Worm (Caenorhabditis elegans) whole organism, L4 larva: ENCODE measurements around the gene AH10.2.

Experiments used
- D1046.2 ChIP-seq: fragments of 200-800 bp; sonication (Bioruptor generic); IDR thresholded peaks from 2 replicates; pipeline ENCODE4 v1.3.6; 2022; ENCODE audit warnings: missing genetic modification characterization, missing compliant biosample characterization
- F37D6.2 ChIP-seq: sonication (generic microtip); optimal IDR thresholded peaks from 2 replicates; lab custom pipeline; 2016; ENCODE audit warnings: mild to moderate bottlenecking, missing genetic modification characterization, missing compliant biosample characterization
- F44E2.7 ChIP-seq: fragments of 200-800 bp; sonication (Bioruptor generic); IDR thresholded peaks from 2 replicates; pipeline ENCODE4 v2.1.2; 2022; ENCODE audit warnings: missing genetic modification characterization, missing compliant biosample characterization
- F49E8.2 ChIP-seq: sonication (generic microtip); optimal IDR thresholded peaks from 2 replicates; lab custom pipeline; 2016; ENCODE audit warnings: missing compliant biosample characterization, mild to moderate bottlenecking, missing genetic modification characterization, borderline replicate concordance
- R02D3.7 ChIP-seq: fragments of 150-350 bp; sonication (generic microtip); optimal IDR thresholded peaks from 3 replicates; lab custom pipeline; 2014; ENCODE audit warnings: missing biosample characterization, missing genetic modification characterization
- T20F7.1 ChIP-seq: fragments of 200-800 bp; sonication (Bioruptor generic); optimal IDR thresholded peaks from 2 replicates; lab custom pipeline; 2018; ENCODE audit warnings: mild to moderate bottlenecking, missing genetic modification characterization, missing compliant biosample characterization
- Y105C5A.15 ChIP-seq: fragments of 200-800 bp; sonication (Bioruptor generic); IDR thresholded peaks from 2 replicates; pipeline ENCODE4 v1.3.6; 2022; ENCODE audit warnings: missing genetic modification characterization, missing compliant biosample characterization
- ZK337.2 ChIP-seq: fragments of 200-800 bp; sonication (Bioruptor generic); IDR thresholded peaks from 2 replicates; pipeline ENCODE4 v1.3.6; 2022; ENCODE audit warnings: missing genetic modification reagents, missing genetic modification characterization, missing compliant biosample characterization
- ZK546.5 ChIP-seq, 2 experiments: sonication (generic microtip); optimal IDR thresholded peaks; 2 replicates each; lab custom pipeline; 2017; ENCODE audit warnings: missing biosample characterization in 2 of 2, missing genetic modification characterization in 2 of 2
- aha-1 ChIP-seq: fragments of 150-350 bp; peaks from one replicate; lab custom pipeline; 2014; ENCODE audit warnings: missing biosample characterization, missing genetic modification characterization
- aly-2 ChIP-seq: sonication (generic microtip); optimal IDR thresholded peaks from 2 replicates; lab custom pipeline; 2018; ENCODE audit warnings: missing biosample characterization, missing genetic modification characterization
- daf-16 ChIP-seq, 3 experiments: sonication (generic microtip); optimal IDR thresholded peaks; 2 replicates each; lab custom pipeline; 2016 to 2017; ENCODE audit warnings: missing genetic modification characterization in 3 of 3, missing genetic modification reagents in 3 of 3, mild to moderate bottlenecking in 2 of 3, missing compliant biosample characterization in 2 of 3, missing biosample characterization in 1 of 3, moderate library complexity in 1 of 3
- daf-19 ChIP-seq: fragments of 200-800 bp; sonication (Bioruptor generic); conservative IDR thresholded peaks from 2 replicates; pipeline ENCODE4 v1.3.6; 2022; ENCODE audit warnings: missing genetic modification characterization, missing compliant biosample characterization
- dmd-8 ChIP-seq: fragments of 200-800 bp; sonication (Bioruptor generic); IDR thresholded peaks from 2 replicates; pipeline ENCODE4 v1.3.6; 2022; ENCODE audit warnings: missing genetic modification characterization, missing compliant biosample characterization
- dmd-9 ChIP-seq: fragments of 200-800 bp; sonication (Bioruptor generic); IDR thresholded peaks from 2 replicates; pipeline ENCODE4 v1.3.6; 2022; ENCODE audit warnings: missing genetic modification reagents, missing genetic modification characterization, missing compliant biosample characterization
- egl-43 ChIP-seq: fragments of 200-800 bp; sonication (Bioruptor generic); IDR thresholded peaks from 2 replicates; pipeline ENCODE4 v1.3.6; 2022; ENCODE audit warnings: missing genetic modification reagents, missing genetic modification characterization, missing compliant biosample characterization
- hlh-30 ChIP-seq: sonication (generic microtip); optimal IDR thresholded peaks from 2 replicates; lab custom pipeline; 2017; ENCODE audit warnings: antibody characterized with exemption, mild to moderate bottlenecking, missing genetic modification characterization, missing compliant biosample characterization; ENCODE audit not compliant: insufficient read depth
- hmg-1.1 ChIP-seq: fragments of 200-800 bp; sonication (Bioruptor generic); IDR thresholded peaks from 2 replicates; pipeline ENCODE4 v1.3.6; 2022; ENCODE audit warnings: missing genetic modification reagents, missing genetic modification characterization, missing compliant biosample characterization
- lin-15B ChIP-seq: fragments of 150-350 bp; sonication (generic microtip); optimal IDR thresholded peaks from 3 replicates; lab custom pipeline; 2014; ENCODE audit warnings: missing biosample characterization, missing genetic modification characterization
- lin-29 ChIP-seq: fragments of 200-800 bp; sonication (Bioruptor generic); IDR thresholded peaks from 2 replicates; pipeline ENCODE4 v1.3.6; 2022; ENCODE audit warnings: missing genetic modification reagents, missing genetic modification characterization, missing compliant biosample characterization
- lin-38 ChIP-seq: fragments of 200-800 bp; sonication (Bioruptor generic); IDR thresholded peaks from 2 replicates; pipeline ENCODE4 v1.3.6; 2022; ENCODE audit warnings: missing genetic modification reagents, missing genetic modification characterization, missing compliant biosample characterization
- lir-3 ChIP-seq: sonication (generic microtip); optimal IDR thresholded peaks from 2 replicates; lab custom pipeline; 2016; ENCODE audit warnings: mild to moderate bottlenecking, missing genetic modification characterization, missing compliant biosample characterization
- lsy-2 ChIP-seq, 2 experiments: fragments of 150-350 bp in 1 of 2; sonication (generic microtip) in 1 of 2; optimal IDR thresholded peaks; 2 replicates each; lab custom pipeline; 2014 to 2017; ENCODE audit warnings: missing biosample characterization in 2 of 2, missing genetic modification characterization in 2 of 2
- madf-5 ChIP-seq, 2 experiments: fragments of 200-800 bp; sonication (Bioruptor generic); IDR thresholded peaks; 2 replicates each; pipeline ENCODE4 v1.3.6; 2022; ENCODE audit warnings: missing compliant biosample characterization in 2 of 2, missing genetic modification characterization in 2 of 2
- madf-9 ChIP-seq: fragments of 200-800 bp; sonication (Bioruptor generic); conservative IDR thresholded peaks from 2 replicates; pipeline ENCODE4 v1.3.6; 2022; ENCODE audit warnings: missing genetic modification reagents, missing genetic modification characterization, missing compliant biosample characterization
- mes-2 ChIP-seq: sonication (generic microtip); optimal IDR thresholded peaks from 2 replicates; lab custom pipeline; 2016; ENCODE audit warnings: missing genotype, mild to moderate bottlenecking, missing genetic modification characterization, missing compliant biosample characterization; ENCODE audit not compliant: poor library complexity, severe bottlenecking
- mxl-3 ChIP-seq: fragments of 200-800 bp; sonication (Bioruptor generic); optimal IDR thresholded peaks from 2 replicates; lab custom pipeline; 2018; ENCODE audit warnings: mild to moderate bottlenecking, missing genetic modification characterization, missing compliant biosample characterization
- nhr-11 ChIP-seq: fragments of 150-350 bp; optimal IDR thresholded peaks from 2 replicates; lab custom pipeline; 2014; ENCODE audit warnings: missing biosample characterization, missing genetic modification characterization
- nhr-111 ChIP-seq: fragments of 200-800 bp; sonication (Bioruptor generic); optimal IDR thresholded peaks from 2 replicates; lab custom pipeline; 2018; ENCODE audit warnings: mild to moderate bottlenecking, missing genetic modification characterization, missing compliant biosample characterization
- nhr-237 ChIP-seq: sonication (generic microtip); optimal IDR thresholded peaks from 2 replicates; lab custom pipeline; 2017; ENCODE audit warnings: missing biosample characterization, missing genetic modification characterization
- nhr-25 ChIP-seq: sonication (generic microtip); optimal IDR thresholded peaks from 2 replicates; lab custom pipeline; 2017; ENCODE audit warnings: missing genetic modification characterization, mild to moderate bottlenecking, missing compliant biosample characterization, antibody characterized with exemption, moderate library complexity, borderline replicate concordance; ENCODE audit not compliant: insufficient read depth
- nhr-48 ChIP-seq: sonication (generic microtip); optimal IDR thresholded peaks from 2 replicates; lab custom pipeline; 2016; ENCODE audit warnings: mild to moderate bottlenecking, missing genetic modification characterization, missing compliant biosample characterization
- nhr-6 ChIP-seq: fragments of 150-350 bp; optimal IDR thresholded peaks from 2 replicates; lab custom pipeline; 2014; ENCODE audit warnings: missing biosample characterization, missing genetic modification characterization
- nhr-77 ChIP-seq: fragments of 150-350 bp; optimal IDR thresholded peaks from 2 replicates; lab custom pipeline; 2014; ENCODE audit warnings: missing biosample characterization, missing genetic modification characterization
- php-3 ChIP-seq: fragments of 200-800 bp; sonication (Bioruptor generic); IDR thresholded peaks from 2 replicates; pipeline ENCODE4 v1.3.6; 2022; ENCODE audit warnings: missing genetic modification reagents, missing genetic modification characterization, missing compliant biosample characterization
- rbr-2 ChIP-seq: sonication (generic microtip); optimal IDR thresholded peaks from 2 replicates; lab custom pipeline; 2016; ENCODE audit warnings: missing genotype, missing genetic modification characterization, missing compliant biosample characterization
- saeg-2 ChIP-seq: fragments of 200-800 bp; sonication (Bioruptor generic); IDR thresholded peaks from 2 replicates; pipeline ENCODE4 v1.3.6; 2022; ENCODE audit warnings: missing genetic modification reagents, missing genetic modification characterization, missing compliant biosample characterization
- skn-1 ChIP-seq: fragments of 150-350 bp; optimal IDR thresholded peaks from 2 replicates; lab custom pipeline; 2014; ENCODE audit warnings: missing biosample characterization, missing genetic modification characterization
- snpc-1.2 ChIP-seq: fragments of 200-800 bp; sonication (Bioruptor generic); IDR thresholded peaks from 2 replicates; pipeline ENCODE4 v1.3.6; 2022; ENCODE audit warnings: missing genetic modification reagents, missing genetic modification characterization, missing compliant biosample characterization
- snpc-4 ChIP-seq: fragments of 150-350 bp; optimal IDR thresholded peaks from 2 replicates; lab custom pipeline; 2014; ENCODE audit warnings: missing biosample characterization, missing genetic modification characterization
- spr-1 ChIP-seq: sonication (generic microtip); optimal IDR thresholded peaks from 2 replicates; lab custom pipeline; 2016; ENCODE audit warnings: mild to moderate bottlenecking, missing genetic modification characterization, missing compliant biosample characterization
- tra-1 ChIP-seq: fragments of 200-800 bp; sonication (Bioruptor generic); IDR thresholded peaks from 2 replicates; pipeline ENCODE4 v1.3.6; 2022; ENCODE audit warnings: missing genetic modification reagents, missing genetic modification characterization, missing compliant biosample characterization
- unc-62 ChIP-seq, 3 experiments: fragments of 150-350 bp in 1 of 3; sonication (generic microtip); optimal IDR thresholded peaks in 2 of 3; peaks in 1 of 3; 1 replicate in 1 of 3; 2 replicates in 2 of 3; lab custom pipeline; 2014 to 2017; ENCODE audit warnings: missing biosample characterization in 3 of 3, missing genetic modification characterization in 3 of 3, missing genetic modification reagents in 3 of 3, missing genotype in 1 of 3
- vab-7 ChIP-seq: fragments of 200-800 bp; sonication (Bioruptor generic); IDR thresholded peaks from 2 replicates; pipeline ENCODE4 v1.3.6; 2022; ENCODE audit warnings: missing genetic modification reagents, missing genetic modification characterization, missing compliant biosample characterization

Gene AH10.2

DNA sequence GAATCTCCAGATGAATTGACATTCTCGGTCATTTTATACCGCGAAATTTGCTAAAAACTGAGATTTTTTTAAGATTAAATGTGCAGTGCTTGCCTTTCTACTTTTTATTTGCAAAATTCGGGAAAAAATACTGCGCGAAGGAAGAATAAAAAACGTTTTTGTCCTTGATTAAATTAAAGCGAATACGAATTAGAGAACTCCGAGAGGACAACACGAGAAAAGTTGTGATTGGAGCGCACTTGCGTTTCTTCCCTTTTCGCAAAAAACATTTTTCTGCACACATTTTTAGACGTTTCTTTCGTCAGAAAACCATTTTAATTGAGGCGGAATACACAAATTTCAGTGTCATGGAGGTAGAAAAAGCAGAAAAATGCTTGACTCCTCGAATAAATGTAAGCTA lies 28.9 kb downstream of the AH10.2 start, which contains the start of the genes trm-1 and ints-2 (continued):
- TF ChIP-seq hlh-30 (tag; lab: Kevin White, UChicago) (no peak), nhr-6 (tag; lab: Kevin White, UChicago) (no peak)

DNA sequence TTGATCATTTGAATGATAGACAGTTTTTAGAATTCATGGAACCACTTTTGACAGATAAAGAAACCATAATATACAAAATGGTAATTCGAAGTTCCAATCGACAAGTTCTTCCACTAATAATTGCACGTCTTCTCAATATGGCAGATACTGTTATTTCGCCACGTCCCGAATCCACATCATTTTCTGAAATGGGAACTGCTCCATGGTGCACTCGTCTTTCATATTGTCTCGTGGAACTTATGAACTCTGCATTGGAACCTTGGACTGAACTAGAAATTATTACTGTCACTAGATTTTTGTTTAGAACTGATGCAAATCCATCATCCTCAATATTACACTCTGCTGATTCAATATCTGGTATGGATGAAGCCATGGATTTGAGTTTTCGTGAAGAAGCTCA lies 30.5 kb downstream of the AH10.2 start:
- TF ChIP-seq unc-62 (GFP tag; optimal IDR thresholded peaks at IDR 0.05 in 1 of 2; lab: Kevin White, UChicago) = peak in 1 of 2 experiments; percentile 99
- TF ChIP-seq unc-62 (tag; optimal IDR thresholded peaks at IDR 0.05; lab: Kevin White, UChicago) = no peak
- no peak for TF ChIP-seq R02D3.7

DNA sequence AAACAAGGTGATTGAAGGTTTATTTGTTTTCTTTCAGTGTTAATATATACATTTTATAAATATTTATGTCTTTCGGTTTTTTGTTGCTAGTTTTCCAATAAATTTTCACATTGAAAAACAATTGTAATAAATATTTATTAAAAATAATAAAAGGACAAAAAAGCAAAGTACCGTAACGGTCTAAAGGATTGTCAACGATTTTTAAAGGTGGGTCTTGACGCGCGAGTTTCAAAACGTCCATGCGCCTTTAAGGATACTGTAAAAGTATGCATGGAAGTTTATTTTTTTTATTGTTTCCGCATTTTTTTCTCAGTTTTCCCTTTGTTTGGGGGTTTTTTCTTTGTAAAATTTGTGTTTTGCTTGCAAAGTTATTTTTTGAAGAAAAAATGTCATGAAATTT lies 36.3 kb downstream of the AH10.2 start:
- no peak for TF ChIP-seq dmd-9 (GFP tag; lab: Robert Waterston, UW)
- 0 out of 2 replicates have a peak, but pooled peaks have one; percentile 26 for TF ChIP-seq daf-19 (GFP tag; lab: Robert Waterston, UW)
- TF ChIP-seq tra-1 (GFP tag; lab: Robert Waterston, UW) = no peak
- TF ChIP-seq nhr-111 (GFP tag; lab: Kevin White, UChicago) = no peak
- no peak for TF ChIP-seq mes-2 (tag; lab: Kevin White, UChicago)
- peak in 1 of 2 experiments; percentile 33 for TF ChIP-seq lsy-2 (tag; optimal IDR thresholded peaks at IDR 0.05; lab: Kevin White, UChicago)
- no peak for TF ChIP-seq nhr-77 (tag; lab: Kevin White, UChicago)
- no peak for TF ChIP-seq aly-2 (tag; lab: Kevin White, UChicago)
- TF ChIP-seq snpc-1.2 (GFP tag; lab: Robert Waterston, UW) = 0 out of 2 replicates have a peak, but pooled peaks have one; percentile 25
- no peak for TF ChIP-seq spr-1 (tag; lab: Kevin White, UChicago)
- no peak for TF ChIP-seq madf-5 (GFP tag; IDR thresholded peaks at IDR 0.05; lab: Robert Waterston, UW)
- TF ChIP-seq lin-38 = peak; percentile 50
- no peak for TF ChIP-seq aha-1 (tag; lab: Kevin White, UChicago)
- no peak for TF ChIP-seq vab-7 (GFP tag; lab: Robert Waterston, UW)
- TF ChIP-seq nhr-11 = no peak
- no peak for TF ChIP-seq ZK337.2 (GFP tag; lab: Robert Waterston, UW)
- TF ChIP-seq lin-15B = no peak
- peak; percentile 52 for TF ChIP-seq F49E8.2 (tag; lab: Kevin White, UChicago)
- TF ChIP-seq dmd-8 (GFP tag; lab: Robert Waterston, UW) = no peak
- no peak for TF ChIP-seq T20F7.1
- no peak for TF ChIP-seq F44E2.7

- TF ChIP-seq egl-43 (GFP tag; lab: Robert Waterston, UW) = no peak
- TF ChIP-seq rbr-2 (tag; lab: Kevin White, UChicago) = peak; percentile 56
- TF ChIP-seq snpc-4 (tag; lab: Kevin White, UChicago) = no peak
- no peak for TF ChIP-seq nhr-25 (tag; lab: Kevin White, UChicago)
- TF ChIP-seq skn-1 (tag; lab: Kevin White, UChicago) = no peak
- no peak for TF ChIP-seq nhr-111 (GFP tag; lab: Kevin White, UChicago)
- TF ChIP-seq D1046.2 = no peak
- TF ChIP-seq daf-16 (GFP tag; optimal IDR thresholded peaks at IDR 0.05; lab: Kevin White, UChicago) = no peak
- TF ChIP-seq daf-16 (tag; optimal IDR thresholded peaks at IDR 0.05; lab: Kevin White, UChicago) = peak; percentile 65
- no peak for TF ChIP-seq T20F7.1
- TF ChIP-seq lir-3 (tag; lab: Kevin White, UChicago) = no peak
- no peak for TF ChIP-seq lin-29 (GFP tag; lab: Robert Waterston, UW)
- no peak for TF ChIP-seq php-3 (GFP tag; lab: Robert Waterston, UW)
- TF ChIP-seq Y105C5A.15 (GFP tag; lab: Robert Waterston, UW) = no peak
- no peak for TF ChIP-seq F37D6.2 (tag; lab: Kevin White, UChicago)
- peak; percentile 73 for TF ChIP-seq mes-2 (tag; lab: Kevin White, UChicago)
- TF ChIP-seq nhr-48 (tag; lab: Kevin White, UChicago) = peak; percentile 73
- TF ChIP-seq madf-9 (GFP tag; lab: Robert Waterston, UW) = 0 out of 2 replicates have a peak, but pooled peaks have one; percentile 38
- TF ChIP-seq hmg-1.1 (GFP tag; lab: Robert Waterston, UW) = peak; percentile 88
- peak; percentile 80 for TF ChIP-seq hlh-30 (tag; lab: Kevin White, UChicago)
- TF ChIP-seq spr-1 (tag; lab: Kevin White, UChicago) = no peak
- no peak for TF ChIP-seq nhr-237 (tag; lab: Kevin White, UChicago)
- TF ChIP-seq ZK546.5 (tag; optimal IDR thresholded peaks at IDR 0.05; lab: Kevin White, UChicago) = no peak
- TF ChIP-seq nhr-77 (tag; lab: Kevin White, UChicago) = peak; percentile 69
- TF ChIP-seq mxl-3 (GFP tag; lab: Kevin White, UChicago) = peak; percentile 76
- no peak for TF ChIP-seq saeg-2
- no peak for TF ChIP-seq ZK337.2 (GFP tag; lab: Robert Waterston, UW)
These were observed 36.9 kb downstream of the AH10.2 start, which contains the start of gene atfs-1 for ce11 chrV:14193451-14193850. TSS of gene atfs-1 (plus strand) at chrV:14193663.
